Worm (Caenorhabditis elegans): ENCODE data around the gene C31C9.6.
"Not testable (repeated sequence)": the region's sequence is repeated elsewhere in the genome, so short reads cannot be mapped to it uniquely, and the experiment has no call there.

C31C9.6 gene

ce11 chrII:13661990-13662389 is at the start of gene C31C9.6:
C31C9.6 (minus strand) TSS chrII:13662090.
- not testable (repeated sequence) for TF ChIP-seq T22C8.4 (GFP tag; IDR thresholded peaks at IDR 0.05); cog-1 (tag; optimal IDR thresholded peaks at IDR 0.05); ref-1 (GFP tag; conservative IDR thresholded peaks at IDR 0.05)

- TF ChIP-seq ref-1 (GFP tag; conservative IDR thresholded peaks at IDR 0.05) (no peak), ztf-23 (GFP tag; IDR thresholded peaks at IDR 0.05) (no peak), T22C8.4 (GFP tag; IDR thresholded peaks at IDR 0.05) (no peak), med-1 (GFP tag; optimal IDR thresholded peaks at IDR 0.05; ENCODE audit: insufficient read depth) (no peak), ztf-29 (GFP tag; IDR thresholded peaks at IDR 0.05) (no peak), klf-2 (GFP tag; conservative IDR thresholded peaks at IDR 0.05) (no peak), tab-1 (GFP tag; IDR thresholded peaks at IDR 0.05) (no peak), cog-1 (tag; optimal IDR thresholded peaks at IDR 0.05) (no peak), flt-1 (GFP tag; IDR thresholded peaks at IDR 0.05) (no peak)
Observed at ce11 chrII:13711493-13712055, 49.7 kb upstream of the C31C9.6 start.

- TF ChIP-seq tab-1 (GFP tag; IDR thresholded peaks at IDR 0.05) (no peak), ztf-23 (GFP tag; IDR thresholded peaks at IDR 0.05) (no peak), cog-1 (tag; optimal IDR thresholded peaks at IDR 0.05) (no peak), flt-1 (GFP tag; IDR thresholded peaks at IDR 0.05) (no peak), med-1 (GFP tag; optimal IDR thresholded peaks at IDR 0.05; ENCODE audit: insufficient read depth) (no peak), ztf-29 (GFP tag; IDR thresholded peaks at IDR 0.05) (no peak), T22C8.4 (GFP tag; IDR thresholded peaks at IDR 0.05) (no peak), ref-1 (GFP tag; conservative IDR thresholded peaks at IDR 0.05) (no peak), klf-2 (GFP tag; conservative IDR thresholded peaks at IDR 0.05) (no peak)
Observed at ce11 chrII:13697691-13698090, 35.8 kb upstream of the C31C9.6 start.

DNA sequence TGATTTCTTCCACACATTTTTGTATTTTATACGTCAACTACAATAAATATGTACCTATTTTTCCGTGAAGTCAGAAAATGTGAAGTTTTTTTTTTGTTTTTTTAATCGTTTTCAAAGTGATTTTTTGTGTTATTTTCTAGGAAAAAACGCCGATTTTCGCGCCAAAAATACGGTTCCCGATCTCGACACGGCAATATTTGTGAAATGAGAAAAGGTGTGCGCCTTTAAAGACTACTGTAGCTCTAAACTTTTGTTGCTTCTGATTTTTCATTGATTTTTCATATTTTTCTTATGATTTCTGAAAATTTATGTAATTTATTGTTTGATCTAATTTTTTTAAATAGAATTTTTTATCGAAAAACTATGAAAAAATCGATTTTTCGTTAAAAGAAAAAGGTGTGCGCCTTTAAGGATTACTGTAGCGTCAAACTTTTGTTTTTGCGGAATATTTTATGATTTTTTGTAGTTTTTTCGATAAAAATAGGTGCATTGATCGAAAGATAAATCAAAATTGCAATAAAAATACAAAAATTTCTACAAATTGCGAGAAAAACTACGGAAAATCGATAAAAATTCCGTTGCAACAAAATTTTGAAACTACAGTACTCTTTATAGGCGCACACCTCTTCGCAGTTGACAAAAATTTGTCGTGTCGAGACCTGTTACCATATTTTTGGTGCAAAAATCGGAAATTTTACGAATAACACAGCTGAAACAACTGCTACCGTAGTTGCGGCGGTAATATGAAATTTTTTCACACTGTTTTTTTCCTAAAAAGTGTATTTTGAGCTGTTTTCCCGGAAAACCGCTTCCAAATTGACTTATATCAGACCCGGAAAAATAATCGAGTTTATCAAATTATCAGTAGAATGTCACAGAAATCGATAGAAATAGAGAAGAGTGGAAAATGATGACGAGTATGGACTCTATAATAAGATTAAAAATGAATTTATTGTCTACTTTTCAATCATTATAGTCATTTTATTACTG is 33.7 kb upstream of the C31C9.6 start, which contains the start of gene kqt-3:
Gene kqt-3, plus strand, starts transcription at position 940 of the 990 bp plus-strand sequence.
- no peak for TF ChIP-seq med-1 (GFP tag; optimal IDR thresholded peaks at IDR 0.05; ENCODE audit: insufficient read depth)
- TF ChIP-seq T22C8.4 (GFP tag; IDR thresholded peaks at IDR 0.05), result no peak
- TF ChIP-seq ztf-29 (GFP tag; IDR thresholded peaks at IDR 0.05), result no peak
- no peak for TF ChIP-seq klf-2 (GFP tag; conservative IDR thresholded peaks at IDR 0.05)
- no peak for TF ChIP-seq cog-1 (tag; optimal IDR thresholded peaks at IDR 0.05)
- no peak for TF ChIP-seq flt-1 (GFP tag; IDR thresholded peaks at IDR 0.05)
- TF ChIP-seq ref-1 (GFP tag; conservative IDR thresholded peaks at IDR 0.05), result no peak

DNA sequence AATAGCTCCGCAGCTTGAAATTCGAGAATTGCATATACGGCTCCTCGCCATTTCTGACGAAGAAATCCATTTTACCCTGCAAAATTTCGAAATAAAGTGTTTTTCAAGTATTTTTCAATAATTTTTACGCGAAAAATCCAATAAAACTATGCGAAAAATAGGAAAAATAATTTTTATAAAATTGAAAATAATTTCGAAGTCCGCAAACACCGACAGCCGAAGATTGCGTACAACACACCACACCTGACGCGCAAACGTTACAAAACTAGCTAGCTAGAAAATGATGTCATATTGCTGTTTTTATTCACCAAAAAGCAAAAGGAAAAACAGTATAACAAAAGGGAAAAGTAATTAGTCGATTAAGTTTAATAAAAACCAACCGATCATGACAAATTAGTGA is 32.8 kb upstream of the C31C9.6 start, which contains the start of gene rpoa-1:
Gene rpoa-1, minus strand, starts transcription at position 84 of the 400 bp plus-strand sequence.
- TF ChIP-seq T22C8.4 (GFP tag; IDR thresholded peaks at IDR 0.05) (no peak), ref-1 (GFP tag; conservative IDR thresholded peaks at IDR 0.05) (no peak), cog-1 (tag; optimal IDR thresholded peaks at IDR 0.05) (no peak), flt-1 (GFP tag; IDR thresholded peaks at IDR 0.05) (no peak), ztf-23 (GFP tag; IDR thresholded peaks at IDR 0.05) (no peak), med-1 (GFP tag; optimal IDR thresholded peaks at IDR 0.05; ENCODE audit: insufficient read depth) (no peak), tab-1 (GFP tag; IDR thresholded peaks at IDR 0.05) (no peak), ztf-29 (GFP tag; IDR thresholded peaks at IDR 0.05) (no peak), klf-2 (GFP tag; conservative IDR thresholded peaks at IDR 0.05) (no peak)

ce11 chrII:13685581-13685980 is 23.7 kb upstream of the C31C9.6 start:
- TF ChIP-seq tab-1 (GFP tag; IDR thresholded peaks at IDR 0.05) (no peak), flt-1 (GFP tag; IDR thresholded peaks at IDR 0.05) (no peak), klf-2 (GFP tag; conservative IDR thresholded peaks at IDR 0.05) (no peak), ztf-29 (GFP tag; IDR thresholded peaks at IDR 0.05) (no peak), T22C8.4 (GFP tag; IDR thresholded peaks at IDR 0.05) (no peak), cog-1 (tag; optimal IDR thresholded peaks at IDR 0.05) (no peak), med-1 (GFP tag; optimal IDR thresholded peaks at IDR 0.05; ENCODE audit: insufficient read depth) (no peak), ref-1 (GFP tag; conservative IDR thresholded peaks at IDR 0.05) (no peak), ztf-23 (GFP tag; IDR thresholded peaks at IDR 0.05) (no peak)

- TF ChIP-seq cog-1 (tag; optimal IDR thresholded peaks at IDR 0.05) (no peak), ref-1 (GFP tag; conservative IDR thresholded peaks at IDR 0.05) (no peak), klf-2 (GFP tag; conservative IDR thresholded peaks at IDR 0.05) (no peak), flt-1 (GFP tag; IDR thresholded peaks at IDR 0.05) (no peak), T22C8.4 (GFP tag; IDR thresholded peaks at IDR 0.05) (no peak), med-1 (GFP tag; optimal IDR thresholded peaks at IDR 0.05; ENCODE audit: insufficient read depth) (no peak), tab-1 (GFP tag; IDR thresholded peaks at IDR 0.05) (no peak), ztf-29 (GFP tag; IDR thresholded peaks at IDR 0.05) (no peak), ztf-23 (GFP tag; IDR thresholded peaks at IDR 0.05) (no peak)
Observed at ce11 chrII:13681063-13681462, 19.2 kb upstream of the C31C9.6 start.

- no peak for TF ChIP-seq tab-1 (GFP tag; IDR thresholded peaks at IDR 0.05)
- no peak for TF ChIP-seq cog-1 (tag; optimal IDR thresholded peaks at IDR 0.05)
- no peak for TF ChIP-seq klf-2 (GFP tag; conservative IDR thresholded peaks at IDR 0.05)
- TF ChIP-seq T22C8.4 (GFP tag; IDR thresholded peaks at IDR 0.05), result no peak
- TF ChIP-seq flt-1 (GFP tag; IDR thresholded peaks at IDR 0.05), result no peak
- TF ChIP-seq med-1 (GFP tag; optimal IDR thresholded peaks at IDR 0.05; ENCODE audit: insufficient read depth), result no peak
- no peak for TF ChIP-seq ztf-29 (GFP tag; IDR thresholded peaks at IDR 0.05)
- TF ChIP-seq ztf-23 (GFP tag; IDR thresholded peaks at IDR 0.05), result no peak
- TF ChIP-seq ref-1 (GFP tag; conservative IDR thresholded peaks at IDR 0.05), result no peak
Observed at ce11 chrII:13679775-13680320, 18.0 kb upstream of the C31C9.6 start.
